Fruit fly (Drosophila melanogaster) whole organism, embryonic: ENCODE measurements around the gene CG12589.

Experiments used
- Aef1 ChIP-seq: fragments of 200-800 bp; sonication (Bioruptor generic); IDR thresholded peaks from 3 replicates; pipeline ENCODE4 v1.3.6; 2022; ENCODE audit warnings: missing biosample characterization, missing genetic modification characterization
- CG10267 ChIP-seq: fragments of 200-800 bp; sonication (Bioruptor generic); optimal IDR thresholded peaks from 2 replicates; lab custom pipeline; 2018; ENCODE audit warnings: missing biosample characterization, mild to moderate bottlenecking, missing genetic modification characterization, moderate library complexity
- CG10959 ChIP-seq: fragments of 200-800 bp; sonication (Bioruptor generic); IDR thresholded peaks from 2 replicates; pipeline ENCODE4 v1.3.6; 2022; ENCODE audit warnings: missing biosample characterization, missing genetic modification characterization
- CG11456 ChIP-seq: fragments of 200-800 bp; sonication (Bioruptor generic); IDR thresholded peaks from 3 replicates; pipeline ENCODE4 v1.3.6; 2022; ENCODE audit warnings: missing biosample characterization, missing genetic modification characterization
- CG12299 ChIP-seq: fragments of 200-800 bp; sonication (Bioruptor generic); optimal IDR thresholded peaks from 2 replicates; lab custom pipeline; 2018; ENCODE audit warnings: missing biosample characterization, mild to moderate bottlenecking, missing genetic modification characterization
- CG13894 ChIP-seq: fragments of 200-800 bp; sonication (Bioruptor generic); optimal IDR thresholded peaks from 3 replicates; lab custom pipeline; 2018; ENCODE audit warnings: missing biosample characterization, mild to moderate bottlenecking, missing genetic modification characterization, moderate library complexity
- CG14050 ChIP-seq: fragments of 200-800 bp; sonication (Bioruptor generic); IDR thresholded peaks from 3 replicates; pipeline ENCODE4 v1.3.6; 2022; ENCODE audit warnings: missing biosample characterization, missing genetic modification characterization
- CG14667 ChIP-seq: fragments of 200-800 bp; sonication (Bioruptor generic); IDR thresholded peaks from 2 replicates; pipeline ENCODE4 v1.3.6; 2022; ENCODE audit warnings: missing biosample characterization, missing genetic modification characterization
- CG14965 ChIP-seq: fragments of 200-800 bp; sonication (Bioruptor generic); optimal IDR thresholded peaks from 2 replicates; lab custom pipeline; 2016; ENCODE audit warnings: missing biosample characterization, missing genetic modification characterization, borderline replicate concordance
- CG1603 ChIP-seq: fragments of 200-800 bp; sonication (Bioruptor generic); optimal IDR thresholded peaks from 2 replicates; lab custom pipeline; 2019; ENCODE audit warnings: missing biosample characterization, mild to moderate bottlenecking, missing genetic modification characterization, moderate library complexity
- CG2116 ChIP-seq: fragments of 200-800 bp; sonication (Bioruptor generic); optimal IDR thresholded peaks from 3 replicates; lab custom pipeline; 2018; ENCODE audit warnings: missing biosample characterization, mild to moderate bottlenecking, missing genetic modification characterization
- CG3163 ChIP-seq: fragments of 200-800 bp; sonication (Bioruptor generic); optimal IDR thresholded peaks from 3 replicates; lab custom pipeline; 2016; ENCODE audit warnings: missing biosample characterization, missing genetic modification characterization
- CG33557 ChIP-seq: fragments of 200-800 bp; sonication (Bioruptor generic); optimal IDR thresholded peaks from 2 replicates; lab custom pipeline; 2019; ENCODE audit warnings: missing biosample characterization, mild to moderate bottlenecking, missing genetic modification characterization, moderate library complexity
- CG4730 ChIP-seq: fragments of 200-800 bp; sonication (Bioruptor generic); IDR thresholded peaks from 2 replicates; pipeline ENCODE4 v1.3.6; 2022; ENCODE audit warnings: missing biosample characterization, missing genetic modification characterization
- CG6272 ChIP-seq: fragments of 200-800 bp; sonication (Bioruptor generic); IDR thresholded peaks from 2 replicates; pipeline ENCODE4 v1.3.6; 2022; ENCODE audit warnings: missing biosample characterization, missing genetic modification characterization
- CG7745 ChIP-seq: fragments of 200-800 bp; sonication (Bioruptor generic); optimal IDR thresholded peaks from 2 replicates; lab custom pipeline; 2018; ENCODE audit warnings: missing biosample characterization, mild to moderate bottlenecking, missing genetic modification characterization, moderate library complexity
- CG7963 ChIP-seq: fragments of 200-800 bp; sonication (Bioruptor generic); IDR thresholded peaks from 3 replicates; pipeline ENCODE4 v1.3.6; 2022; ENCODE audit warnings: missing biosample characterization, missing genetic modification characterization; ENCODE audit not compliant: partially characterized antibody
- CTCF ChIP-seq: fragments of 200-800 bp; sonication (Bioruptor generic); optimal IDR thresholded peaks from 2 replicates; lab custom pipeline; 2017; ENCODE audit warnings: missing biosample characterization, mild to moderate bottlenecking, missing genetic modification characterization, moderate library complexity
- CrebB ChIP-seq: fragments of 200-800 bp; sonication (Bioruptor generic); optimal IDR thresholded peaks from 3 replicates; lab custom pipeline; 2018; ENCODE audit warnings: missing biosample characterization, mild to moderate bottlenecking, missing genetic modification characterization
- E2f2 ChIP-seq: fragments of 200-800 bp; sonication (Bioruptor generic); IDR thresholded peaks from 2 replicates; pipeline ENCODE4 v1.3.6; 2022; ENCODE audit warnings: missing biosample characterization, missing genetic modification characterization
- Ets97D ChIP-seq: fragments of 200-800 bp; sonication (Bioruptor generic); optimal IDR thresholded peaks from 3 replicates; lab custom pipeline; 2016; ENCODE audit warnings: missing biosample characterization, missing genetic modification characterization
- Fer1 ChIP-seq: fragments of 200-800 bp; sonication (Bioruptor generic); optimal IDR thresholded peaks from 2 replicates; lab custom pipeline; 2017; ENCODE audit warnings: missing biosample characterization, mild to moderate bottlenecking, missing genetic modification characterization
- Kr ChIP-seq: fragments of 200-800 bp; sonication (Bioruptor generic); optimal IDR thresholded peaks from 2 replicates; lab custom pipeline; 2017; ENCODE audit warnings: missing biosample characterization, mild to moderate bottlenecking, missing genetic modification characterization
- NC2α ChIP-seq: fragments of 200-800 bp; sonication (Bioruptor generic); optimal IDR thresholded peaks from 2 replicates; lab custom pipeline; 2016; ENCODE audit warnings: missing biosample characterization, missing genetic modification characterization
- Pdp1 ChIP-seq, 2 experiments: fragments of 200-800 bp; sonication (Bioruptor generic); optimal IDR thresholded peaks; 3 replicates each; lab custom pipeline; 2016; ENCODE audit warnings: missing biosample characterization in 2 of 2, missing genetic modification characterization in 2 of 2, mild to moderate bottlenecking in 1 of 2, moderate library complexity in 1 of 2
- Ravus ChIP-seq: fragments of 200-800 bp; sonication (Bioruptor generic); IDR thresholded peaks from 2 replicates; pipeline ENCODE4 v1.3.6; 2022; ENCODE audit warnings: missing biosample characterization, missing genetic modification characterization
- Scr ChIP-seq: fragments of 200-800 bp; sonication (Bioruptor generic); IDR thresholded peaks from 2 replicates; pipeline ENCODE4 v1.3.6; 2022; ENCODE audit warnings: missing biosample characterization, missing genetic modification characterization; ENCODE audit not compliant: partially characterized antibody
- Sox100B ChIP-seq: fragments of 200-800 bp; sonication (Bioruptor generic); optimal IDR thresholded peaks from 3 replicates; lab custom pipeline; 2018; ENCODE audit warnings: missing biosample characterization, mild to moderate bottlenecking, missing genetic modification characterization
- TFAM ChIP-seq: fragments of 200-800 bp; sonication (Bioruptor generic); optimal IDR thresholded peaks from 2 replicates; lab custom pipeline; 2017; ENCODE audit warnings: missing biosample characterization, missing genetic modification characterization, inconsistent platforms
- Vsx1 ChIP-seq: fragments of 200-800 bp; sonication (Bioruptor generic); optimal IDR thresholded peaks from 2 replicates; lab custom pipeline; 2017; ENCODE audit warnings: missing biosample characterization, mild to moderate bottlenecking, missing genetic modification characterization, missing genetic modification reagents
- abd-A ChIP-seq: fragments of 200-800 bp; sonication (Bioruptor generic); optimal IDR thresholded peaks from 3 replicates; lab custom pipeline; 2019; ENCODE audit warnings: missing biosample characterization, mild to moderate bottlenecking, missing genetic modification characterization, moderate library complexity
- bbx ChIP-seq: fragments of 200-800 bp; sonication (Bioruptor generic); IDR thresholded peaks from 2 replicates; pipeline ENCODE4 v1.3.6; 2022; ENCODE audit warnings: missing biosample characterization, missing genetic modification characterization; ENCODE audit not compliant: partially characterized antibody
- croc ChIP-seq: fragments of 200-800 bp; sonication (Bioruptor generic); conservative IDR thresholded peaks from 3 replicates; pipeline ENCODE4 v1.3.6; 2022; ENCODE audit warnings: missing biosample characterization, missing genetic modification characterization
- disco-r ChIP-seq: fragments of 200-800 bp; sonication (Bioruptor generic); optimal IDR thresholded peaks from 2 replicates; lab custom pipeline; 2016; ENCODE audit warnings: missing biosample characterization, missing genetic modification characterization
- fu2 ChIP-seq: fragments of 200-800 bp; sonication (Bioruptor generic); optimal IDR thresholded peaks from 2 replicates; lab custom pipeline; 2016; ENCODE audit warnings: missing biosample characterization, missing genetic modification characterization
- gem ChIP-seq: fragments of 200-800 bp; sonication (Bioruptor generic); optimal IDR thresholded peaks from 2 replicates; lab custom pipeline; 2019; ENCODE audit warnings: missing biosample characterization, mild to moderate bottlenecking, missing genetic modification characterization, moderate library complexity
- gsb-n ChIP-seq: fragments of 200-800 bp; sonication (Bioruptor generic); optimal IDR thresholded peaks from 3 replicates; lab custom pipeline; 2018; ENCODE audit warnings: missing biosample characterization, mild to moderate bottlenecking, missing genetic modification characterization
- gt ChIP-seq: fragments of 200-800 bp; sonication (Bioruptor generic); IDR thresholded peaks from 2 replicates; pipeline ENCODE4 v1.3.6; 2022; ENCODE audit warnings: missing biosample characterization, missing genetic modification characterization
- ham ChIP-seq: fragments of 200-800 bp; sonication (Bioruptor generic); IDR thresholded peaks from 2 replicates; pipeline ENCODE4 v1.3.6; 2022; ENCODE audit warnings: missing biosample characterization, missing genetic modification characterization
- hth ChIP-seq: fragments of >200 bp; optimal IDR thresholded peaks from 2 replicates; lab custom pipeline; 2017; ENCODE audit warnings: inconsistent platforms
- kah ChIP-seq: fragments of 200-800 bp; sonication (Bioruptor generic); optimal IDR thresholded peaks from 2 replicates; lab custom pipeline; 2018; ENCODE audit warnings: missing biosample characterization, mild to moderate bottlenecking, missing genetic modification characterization
- nmo ChIP-seq: fragments of 200-800 bp; sonication (Bioruptor generic); optimal IDR thresholded peaks from 2 replicates; lab custom pipeline; 2018; ENCODE audit warnings: missing biosample characterization, mild to moderate bottlenecking, missing genetic modification characterization, moderate library complexity
- pan ChIP-seq, 4 experiments: fragments of >200 bp in 3 of 4; fragments of 200-800 bp in 1 of 4; sonication (Bioruptor generic) in 1 of 4; optimal IDR thresholded peaks in 3 of 4; IDR thresholded peaks in 1 of 4; 2 replicates each; pipeline versions ENCODE4 v1.3.6 to Lab custom; 2017 to 2022; ENCODE audit warnings: missing biosample characterization in 2 of 4, missing genetic modification characterization in 2 of 4, mixed read lengths in 1 of 4
- psq ChIP-seq: fragments of 200-800 bp; sonication (Bioruptor generic); optimal IDR thresholded peaks from 2 replicates; lab custom pipeline; 2017; ENCODE audit warnings: missing biosample characterization, missing genetic modification characterization
- shn ChIP-seq: fragments of 200-800 bp; sonication (Bioruptor generic); optimal IDR thresholded peaks from 3 replicates; lab custom pipeline; 2016; ENCODE audit warnings: missing biosample characterization, missing genetic modification characterization
- zfh1 ChIP-seq: fragments of 200-800 bp; sonication (Bioruptor generic); IDR thresholded peaks from 3 replicates; pipeline ENCODE4 v1.3.6; 2022; ENCODE audit warnings: missing biosample characterization, missing genetic modification characterization

Gene CG12589

DNA sequence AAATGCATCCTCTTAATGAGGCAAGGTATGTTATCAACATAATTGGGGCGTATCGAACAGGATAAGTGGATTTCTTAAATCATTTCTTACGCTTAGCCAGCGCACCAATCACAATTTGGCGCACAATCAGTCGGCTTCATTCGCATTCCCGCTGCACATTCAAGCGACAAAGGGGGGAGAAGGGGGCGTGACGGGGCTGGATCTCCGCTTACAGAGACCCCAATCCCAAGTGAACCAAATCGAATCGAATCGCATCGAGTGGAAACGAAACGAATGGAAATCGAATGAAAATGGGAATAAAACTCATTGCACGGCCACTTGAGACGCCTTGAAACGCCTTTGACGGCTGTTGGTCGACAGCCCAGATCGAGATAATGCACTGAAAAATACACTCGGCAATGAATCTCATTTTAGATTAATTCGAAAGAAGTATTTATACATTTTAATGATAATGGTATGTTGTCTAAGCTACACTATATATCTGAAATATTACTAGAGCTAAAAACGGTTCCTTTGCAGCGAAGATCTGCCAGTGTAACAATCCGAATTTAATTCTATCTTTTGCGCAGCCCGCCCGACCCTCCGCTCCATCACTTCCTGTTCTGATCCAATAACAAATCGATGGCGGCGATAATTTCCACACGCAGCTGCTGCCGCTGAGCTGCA lies 43.5 kb downstream of the CG12589 start (continued):
- TF ChIP-seq CG10959 (GFP tag; lab: Robert Waterston, UW) (peak; percentile 7; the same call in 1 of the 2 replicates), Ets97D (GFP tag; lab: Kevin White, UChicago) (no peak), CG4730 (GFP tag; lab: Robert Waterston, UW) (no peak), CG13894 (tag; lab: Kevin White, UChicago) (no peak), shn (GFP tag; lab: Kevin White, UChicago) (no peak), fu2 (GFP tag; lab: Kevin White, UChicago) (no peak), Vsx1 (GFP tag; lab: Kevin White, UChicago) (no peak), Ravus (no peak), gsb-n (peak; percentile 66), psq (GFP tag; lab: Kevin White, UChicago) (no peak), hth (no peak), CTCF (GFP tag; lab: Kevin White, UChicago) (no peak), abd-A (tag; lab: Kevin White, UChicago) (no peak), croc (GFP tag; lab: Robert Waterston, UW) (no peak), CG11456 (GFP tag; lab: Robert Waterston, UW) (no peak), nmo (GFP tag; lab: Kevin White, UChicago) (peak; percentile 13), CG7963 (GFP tag; lab: Robert Waterston, UW) (no peak), Scr (GFP tag; lab: Robert Waterston, UW) (no peak), Aef1 (GFP tag; lab: Robert Waterston, UW) (no peak), CG1603 (tag; lab: Kevin White, UChicago) (peak; percentile 44), gem (tag; lab: Kevin White, UChicago) (peak; percentile 38), ham (GFP tag; lab: Robert Waterston, UW) (no peak), gt (GFP tag; lab: Robert Waterston, UW) (no peak), CG33557 (GFP tag; lab: Kevin White, UChicago) (peak; percentile 20), TFAM (GFP tag; lab: Kevin White, UChicago) (no peak), NC2α (GFP tag; lab: Kevin White, UChicago) (no peak), CG14050 (GFP tag; lab: Robert Waterston, UW) (no peak), CG7745 (tag; lab: Kevin White, UChicago) (no peak), zfh1 (GFP tag; lab: Robert Waterston, UW) (no peak), CG14965 (GFP tag; lab: Kevin White, UChicago) (no peak), CG10267 (no peak), E2f2 (GFP tag; lab: Robert Waterston, UW) (no peak), CG12299 (tag; lab: Kevin White, UChicago) (no peak), Pdp1 (GFP tag; optimal IDR thresholded peaks at IDR 0.05; lab: Kevin White, UChicago) (peak in 1 of 2 experiments; percentile 11), CG2116 (no peak), CrebB (tag; lab: Kevin White, UChicago) (no peak), Fer1 (GFP tag; lab: Kevin White, UChicago) (no peak), pan (optimal IDR thresholded peaks at IDR 0.05; lab: Kevin White, UChicago) (no peak), pan (GFP tag; optimal IDR thresholded peaks at IDR 0.05 in 1 of 2, IDR thresholded peaks at IDR 0.05 in 1 of 2) (peak in 1 of 2 experiments; percentile 39), CG14667 (GFP tag; lab: Robert Waterston, UW) (no peak), bbx (no peak), Kr (GFP tag; lab: Kevin White, UChicago) (no peak), disco-r (GFP tag; lab: Kevin White, UChicago) (no peak), CG6272 (GFP tag; lab: Robert Waterston, UW) (no peak), Sox100B (no peak), kah (no peak), CG3163 (no peak)
